Worm (Caenorhabditis elegans): ENCODE data around the gene asp-15.

ce11 chrV:19013215-19013614 lies 31.4 kb downstream of the asp-15 start:
- TF ChIP-seq unc-62 (GFP tag; optimal IDR thresholded peaks at IDR 0.05), result no peak
- TF ChIP-seq dpl-1 (GFP tag; optimal IDR thresholded peaks at IDR 0.05), result no peak
- TF ChIP-seq pha-4 (tag; optimal IDR thresholded peaks at IDR 0.05), result no peak
- TF ChIP-seq ceh-27 (GFP tag; optimal IDR thresholded peaks at IDR 0.05), result no peak
